Fruit fly (Drosophila melanogaster) whole organism, pupa: Measurements from ENCODE around the gene tsh.
A peak's percentile ranks its signal among the peaks of the same experiment; 100 is the strongest.

Experiments used
- CG10348 ChIP-seq: fragments of 200-800 bp; sonication (Bioruptor generic); IDR thresholded peaks from 2 replicates; pipeline ENCODE4 v1.3.6; 2022; ENCODE audit warnings: missing biosample characterization, missing genetic modification characterization
- CG17806 ChIP-seq: fragments of 200-800 bp; sonication (Bioruptor generic); optimal IDR thresholded peaks from 2 replicates; lab custom pipeline; 2018; ENCODE audit warnings: missing biosample characterization, mild to moderate bottlenecking, missing genetic modification characterization, moderate library complexity
- CG32121 ChIP-seq: fragments of 200-800 bp; sonication (Bioruptor generic); IDR thresholded peaks from 2 replicates; pipeline ENCODE4 v1.3.6; 2022; ENCODE audit warnings: missing biosample characterization, missing genetic modification characterization
- CG9948 ChIP-seq: fragments of 200-800 bp; sonication (Bioruptor generic); optimal IDR thresholded peaks from 2 replicates; lab custom pipeline; 2018; ENCODE audit warnings: missing biosample characterization, mild to moderate bottlenecking, missing genetic modification characterization, moderate library complexity
- D1 ChIP-seq: fragments of 200-800 bp; sonication (Bioruptor generic); optimal IDR thresholded peaks from 2 replicates; lab custom pipeline; 2018; ENCODE audit warnings: missing biosample characterization, mild to moderate bottlenecking, missing genetic modification characterization, moderate library complexity
- Pif1A ChIP-seq: fragments of 200-800 bp; sonication (Bioruptor generic); optimal IDR thresholded peaks from 3 replicates; lab custom pipeline; 2016; ENCODE audit warnings: missing biosample characterization, missing genetic modification characterization
- Pif1B ChIP-seq: fragments of 200-800 bp; sonication (Bioruptor generic); optimal IDR thresholded peaks from 3 replicates; lab custom pipeline; 2016; ENCODE audit warnings: missing biosample characterization, missing genetic modification characterization
- Snoo ChIP-seq: fragments of 200-800 bp; sonication (Bioruptor generic); optimal IDR thresholded peaks from 3 replicates; lab custom pipeline; 2017; ENCODE audit warnings: missing biosample characterization, mild to moderate bottlenecking, missing genetic modification characterization, inconsistent platforms
- fd96Ca ChIP-seq: fragments of 200-800 bp; sonication (Bioruptor generic); IDR thresholded peaks from 3 replicates; pipeline ENCODE4 v1.3.6; 2022; ENCODE audit warnings: missing biosample characterization, missing genetic modification characterization
- gl ChIP-seq: fragments of 200-800 bp; sonication (Bioruptor generic); optimal IDR thresholded peaks from 2 replicates; lab custom pipeline; 2018; ENCODE audit warnings: missing biosample characterization, mild to moderate bottlenecking, missing genetic modification characterization
- rn ChIP-seq: fragments of 200-800 bp; sonication (Bioruptor generic); IDR thresholded peaks from 2 replicates; pipeline ENCODE4 v1.3.6; 2022; ENCODE audit warnings: missing biosample characterization, missing genetic modification characterization

- TF ChIP-seq gl (tag; lab: Kevin White, UChicago) (no peak), CG32121 (GFP tag; lab: Robert Waterston, UW) (no peak), fd96Ca (GFP tag; lab: Robert Waterston, UW) (no peak), CG10348 (no peak), D1 (no peak), Pif1B (GFP tag; lab: Kevin White, UChicago) (no peak), rn (GFP tag; lab: Robert Waterston, UW) (no peak), Snoo (tag; lab: Kevin White, UChicago) (no peak), CG17806 (peak; percentile 7), Pif1A (GFP tag; lab: Kevin White, UChicago) (no peak), CG9948 (peak; percentile 21)
Observed at dm6 chr2L:21881504-21882124, 53.2 kb downstream of the tsh start.
